Worm (Caenorhabditis elegans) whole organism, L1 larva: Measurements from ENCODE around the gene wdr-54.

Source experiments
- F16B12.6 ChIP-seq: fragments of 150-350 bp; optimal IDR thresholded peaks from 2 replicates; lab custom pipeline; 2014; ENCODE audit warnings: missing biosample characterization, missing genetic modification characterization
- Y116A8C.19 ChIP-seq: sonication (generic microtip); optimal IDR thresholded peaks from 2 replicates; lab custom pipeline; 2016; ENCODE audit warnings: missing compliant biosample characterization, missing genetic modification characterization, borderline replicate concordance
- aha-1 ChIP-seq: fragments of 150-350 bp; optimal IDR thresholded peaks from 2 replicates; lab custom pipeline; 2014; ENCODE audit warnings: missing biosample characterization, missing genetic modification characterization
- ama-1 ChIP-seq: fragments of 150-350 bp; optimal IDR thresholded peaks from 2 replicates; lab custom pipeline; 2014
- blmp-1 ChIP-seq: fragments of 150-350 bp; optimal IDR thresholded peaks from 2 replicates; lab custom pipeline; 2014; ENCODE audit warnings: missing biosample characterization, missing genetic modification characterization
- ceh-8 ChIP-seq: fragments of 200-800 bp; sonication (Bioruptor generic); optimal IDR thresholded peaks from 2 replicates; lab custom pipeline; 2018; ENCODE audit warnings: mild to moderate bottlenecking, missing genetic modification characterization, moderate library complexity, missing compliant biosample characterization
- ceh-82 ChIP-seq, 3 experiments: fragments of 150-350 bp in 1 of 3; sonication (generic microtip) in 2 of 3; optimal IDR thresholded peaks; 2 replicates each; lab custom pipeline; 2014 to 2017; ENCODE audit warnings: missing biosample characterization in 3 of 3, missing genetic modification characterization in 3 of 3
- ceh-88 ChIP-seq: fragments of 200-800 bp; sonication (Bioruptor generic); IDR thresholded peaks from 2 replicates; pipeline ENCODE4 v1.3.6; 2022; ENCODE audit warnings: missing genetic modification characterization, missing compliant biosample characterization
- ceh-90 ChIP-seq: sonication (generic microtip); optimal IDR thresholded peaks from 2 replicates; lab custom pipeline; 2016; ENCODE audit warnings: missing genetic modification characterization, missing compliant biosample characterization
- ces-1 ChIP-seq: fragments of 150-350 bp; optimal IDR thresholded peaks from 2 replicates; lab custom pipeline; 2014; ENCODE audit warnings: missing biosample characterization, missing genetic modification reagents, missing genetic modification characterization
- dpl-1 ChIP-seq, 3 experiments: fragments of 150-350 bp in 2 of 3; sonication (generic microtip) in 1 of 3; optimal IDR thresholded peaks; 2 replicates each; lab custom pipeline; 2014 to 2017; ENCODE audit warnings: missing biosample characterization in 3 of 3, missing genetic modification characterization in 3 of 3, missing genetic modification reagents in 3 of 3
- efl-1 ChIP-seq, 4 experiments: fragments of 150-350 bp; optimal IDR thresholded peaks in 3 of 4; peaks in 1 of 4; 1 replicate in 1 of 4; 2 replicates in 3 of 4; lab custom pipeline; 2014; ENCODE audit warnings: missing biosample characterization in 2 of 4, missing genetic modification characterization in 2 of 4, missing genetic modification reagents in 2 of 4
- egl-13 ChIP-seq: sonication (generic microtip); optimal IDR thresholded peaks from 2 replicates; lab custom pipeline; 2016; ENCODE audit warnings: missing genotype, missing genetic modification reagents, missing genetic modification characterization, missing compliant biosample characterization
- egl-27 ChIP-seq, 2 experiments: fragments of 150-350 bp in 1 of 2; sonication (generic microtip); optimal IDR thresholded peaks; 3 replicates each; lab custom pipeline; 2017 to 2018; ENCODE audit warnings: missing biosample characterization in 2 of 2, missing genetic modification characterization in 2 of 2, missing genetic modification reagents in 2 of 2
- elt-2 ChIP-seq: sonication (generic microtip); optimal IDR thresholded peaks from 2 replicates; lab custom pipeline; 2016; ENCODE audit warnings: missing genetic modification characterization, mild to moderate bottlenecking, inconsistent platforms, missing compliant biosample characterization, missing genetic modification reagents
- fkh-8 ChIP-seq: sonication (generic microtip); optimal IDR thresholded peaks from 2 replicates; lab custom pipeline; 2016; ENCODE audit warnings: mild to moderate bottlenecking, missing genetic modification characterization, missing compliant biosample characterization
- fos-1 ChIP-seq: fragments of 150-350 bp; optimal IDR thresholded peaks from 2 replicates; lab custom pipeline; 2014; ENCODE audit warnings: missing biosample characterization, missing genetic modification characterization
- hlh-17 ChIP-seq: fragments of 200-800 bp; sonication (Bioruptor generic); optimal IDR thresholded peaks from 2 replicates; lab custom pipeline; 2018; ENCODE audit warnings: missing genetic modification characterization, mild to moderate bottlenecking, missing compliant biosample characterization, moderate library complexity, borderline replicate concordance
- hpl-2 ChIP-seq: fragments of 150-350 bp; optimal IDR thresholded peaks from 2 replicates; lab custom pipeline; 2014; ENCODE audit warnings: missing biosample characterization, missing genetic modification reagents, missing genetic modification characterization
- irx-1 ChIP-seq: sonication (generic microtip); optimal IDR thresholded peaks from 2 replicates; lab custom pipeline; 2016; ENCODE audit warnings: missing genetic modification characterization, missing compliant biosample characterization
- isw-1 ChIP-seq: fragments of 200-800 bp; sonication (Bioruptor generic); IDR thresholded peaks from 2 replicates; pipeline ENCODE4 v1.3.6; 2022; ENCODE audit warnings: missing genetic modification characterization, missing compliant biosample characterization
- lin-14 ChIP-seq: fragments of 200-800 bp; sonication (Bioruptor generic); optimal IDR thresholded peaks from 2 replicates; lab custom pipeline; 2018; ENCODE audit warnings: mild to moderate bottlenecking, missing genetic modification characterization, moderate library complexity, missing compliant biosample characterization
- lin-15B ChIP-seq: fragments of 150-350 bp; sonication (generic microtip); optimal IDR thresholded peaks from 3 replicates; lab custom pipeline; 2014; ENCODE audit warnings: missing biosample characterization, missing genetic modification characterization
- lin-35 ChIP-seq, 2 experiments: fragments of 150-350 bp; optimal IDR thresholded peaks; 2 replicates each; lab custom pipeline; 2014; ENCODE audit warnings: missing biosample characterization in 2 of 2, missing genetic modification characterization in 2 of 2, missing genetic modification reagents in 2 of 2
- lin-39 ChIP-seq: fragments of 150-350 bp; optimal IDR thresholded peaks from 2 replicates; lab custom pipeline; 2014; ENCODE audit warnings: missing biosample characterization, missing genetic modification reagents, missing genetic modification characterization
- lsy-2 ChIP-seq, 2 experiments: fragments of 150-350 bp; optimal IDR thresholded peaks; 2 replicates each; lab custom pipeline; 2014; ENCODE audit warnings: missing biosample characterization in 2 of 2, missing genetic modification characterization in 2 of 2
- mab-9 ChIP-seq: fragments of 200-800 bp; sonication (Bioruptor generic); IDR thresholded peaks from 2 replicates; pipeline ENCODE4 v1.3.6; 2022; ENCODE audit warnings: missing genetic modification reagents, missing genetic modification characterization, missing compliant biosample characterization
- mdl-1 ChIP-seq, 2 experiments: fragments of 150-350 bp; optimal IDR thresholded peaks; 2 replicates each; lab custom pipeline; 2014 to 2017; ENCODE audit warnings: missing biosample characterization in 2 of 2, missing genetic modification characterization in 2 of 2, inconsistent platforms in 1 of 2
- mep-1 ChIP-seq: fragments of 150-350 bp; optimal IDR thresholded peaks from 2 replicates; lab custom pipeline; 2014; ENCODE audit warnings: missing biosample characterization, missing genetic modification characterization
- nhr-11 ChIP-seq: fragments of 150-350 bp; optimal IDR thresholded peaks from 2 replicates; lab custom pipeline; 2014; ENCODE audit warnings: missing biosample characterization, missing genetic modification characterization
- nhr-20 ChIP-seq: sonication (generic microtip); optimal IDR thresholded peaks from 2 replicates; lab custom pipeline; 2016; ENCODE audit warnings: mild to moderate bottlenecking, missing genetic modification characterization, missing compliant biosample characterization
- nhr-28 ChIP-seq: fragments of 150-350 bp; optimal IDR thresholded peaks from 2 replicates; lab custom pipeline; 2014; ENCODE audit warnings: missing biosample characterization, missing genetic modification characterization
- nhr-47 ChIP-seq: sonication (generic microtip); optimal IDR thresholded peaks from 2 replicates; lab custom pipeline; 2016; ENCODE audit warnings: mild to moderate bottlenecking, missing genetic modification characterization, moderate library complexity, missing compliant biosample characterization
- nhr-90 ChIP-seq: sonication (generic microtip); optimal IDR thresholded peaks from 2 replicates; lab custom pipeline; 2016; ENCODE audit warnings: mild to moderate bottlenecking, missing genetic modification characterization, missing compliant biosample characterization; ENCODE audit not compliant: poor library complexity
- pqm-1 ChIP-seq: sonication (generic microtip); optimal IDR thresholded peaks from 3 replicates; lab custom pipeline; 2017; ENCODE audit warnings: missing biosample characterization, missing genetic modification characterization
- rnt-1 ChIP-seq: sonication (generic microtip); optimal IDR thresholded peaks from 2 replicates; lab custom pipeline; 2016; ENCODE audit warnings: mild to moderate bottlenecking, missing genetic modification characterization, moderate library complexity, missing compliant biosample characterization
- skn-1 ChIP-seq: fragments of 150-350 bp; optimal IDR thresholded peaks from 2 replicates; lab custom pipeline; 2014; ENCODE audit warnings: missing biosample characterization, missing genetic modification characterization
- snu-23 ChIP-seq: sonication (generic microtip); optimal IDR thresholded peaks from 2 replicates; lab custom pipeline; 2016; ENCODE audit warnings: missing genetic modification characterization, missing compliant biosample characterization
- sox-4 ChIP-seq: sonication (generic microtip); optimal IDR thresholded peaks from 2 replicates; lab custom pipeline; 2016; ENCODE audit warnings: missing genetic modification characterization, missing compliant biosample characterization
- swsn-7 ChIP-seq: sonication (generic microtip); optimal IDR thresholded peaks from 2 replicates; lab custom pipeline; 2016; ENCODE audit warnings: missing genetic modification characterization, missing compliant biosample characterization
- tbx-2 ChIP-seq: sonication (generic microtip); optimal IDR thresholded peaks from 2 replicates; lab custom pipeline; 2016; ENCODE audit warnings: missing genetic modification characterization, missing compliant biosample characterization
- unc-30 ChIP-seq: sonication (generic microtip); optimal IDR thresholded peaks from 2 replicates; lab custom pipeline; 2017; ENCODE audit warnings: missing biosample characterization, missing genetic modification characterization
- unc-86 ChIP-seq: sonication (generic microtip); optimal IDR thresholded peaks from 2 replicates; lab custom pipeline; 2016; ENCODE audit warnings: missing genetic modification characterization, missing compliant biosample characterization
- unc-98 ChIP-seq: fragments of 200-800 bp; sonication (Bioruptor generic); IDR thresholded peaks from 2 replicates; pipeline ENCODE4 v1.3.6; 2022; ENCODE audit warnings: missing genetic modification characterization, missing compliant biosample characterization
- xbp-1 ChIP-seq: sonication (generic microtip); optimal IDR thresholded peaks from 2 replicates; lab custom pipeline; 2016; ENCODE audit warnings: missing genetic modification characterization, missing compliant biosample characterization
- ztf-11 ChIP-seq, 2 experiments: sonication (generic microtip); optimal IDR thresholded peaks; 2 replicates each; lab custom pipeline; 2016 to 2017; ENCODE audit warnings: missing genetic modification characterization in 2 of 2, missing biosample characterization in 1 of 2, missing compliant biosample characterization in 1 of 2

Gene wdr-54

DNA sequence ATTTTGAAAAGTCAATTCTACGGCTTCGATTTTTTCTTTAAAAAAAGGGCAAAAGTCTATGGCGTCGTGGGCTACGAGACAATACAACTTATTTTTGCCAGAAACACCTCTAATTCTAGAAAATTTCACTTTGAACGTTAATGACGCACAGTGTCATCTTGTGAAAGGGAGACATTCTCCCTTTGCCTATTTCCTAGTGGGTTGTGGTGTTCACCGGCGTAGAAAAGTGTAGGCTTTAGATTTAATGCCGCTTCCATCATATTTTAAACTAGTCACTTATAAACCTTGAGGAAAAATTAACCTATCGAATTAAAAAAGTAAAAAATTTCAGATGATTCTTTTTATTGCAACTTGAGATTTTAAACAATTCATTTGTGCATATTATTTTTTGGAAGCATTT is 43.3 kb upstream of the wdr-54 start (continued):
- no peak for TF ChIP-seq mdl-1 (tag; optimal IDR thresholded peaks at IDR 0.05; lab: Kevin White, UChicago)
- peak; percentile 34 for TF ChIP-seq swsn-7 (tag; lab: Kevin White, UChicago)
- no peak for TF ChIP-seq dpl-1 (GFP tag; optimal IDR thresholded peaks at IDR 0.05; lab: Kevin White, UChicago)
- peak; percentile 27 for TF ChIP-seq xbp-1 (tag; lab: Kevin White, UChicago)
- no peak for TF ChIP-seq fos-1 (tag; lab: Kevin White, UChicago)
- TF ChIP-seq ceh-88 (GFP tag; lab: Robert Waterston, UW): no peak
- no peak for TF ChIP-seq unc-98
- TF ChIP-seq rnt-1 (tag; lab: Kevin White, UChicago): peak; percentile 51
- peak; percentile 26 for TF ChIP-seq nhr-20
- no peak for TF ChIP-seq F16B12.6 (tag; lab: Kevin White, UChicago)
- TF ChIP-seq ztf-11 (tag; optimal IDR thresholded peaks at IDR 0.05; lab: Kevin White, UChicago): no peak
- TF ChIP-seq sox-4 (tag; lab: Kevin White, UChicago): peak; percentile 12
- no peak for TF ChIP-seq ama-1
- no peak for TF ChIP-seq fkh-8 (tag; lab: Kevin White, UChicago)
- peak; percentile 13 for TF ChIP-seq irx-1 (tag; lab: Kevin White, UChicago)
- TF ChIP-seq lin-14 (GFP tag; lab: Kevin White, UChicago): no peak
- TF ChIP-seq nhr-90 (tag; lab: Kevin White, UChicago): peak; percentile 58
- TF ChIP-seq efl-1 (optimal IDR thresholded peaks at IDR 0.05; lab: Kevin White, UChicago): no peak
- TF ChIP-seq efl-1 (GFP tag; optimal IDR thresholded peaks at IDR 0.05 in 1 of 2; lab: Kevin White, UChicago): peak in 1 of 2 experiments; percentile 69
- no peak for TF ChIP-seq isw-1
- peak in 1 of 3 experiments; percentile 34 for TF ChIP-seq ceh-82 (tag; optimal IDR thresholded peaks at IDR 0.05; lab: Kevin White, UChicago)
- no peak for TF ChIP-seq pqm-1 (tag; lab: Kevin White, UChicago)
- TF ChIP-seq elt-2: no peak
- peak; percentile 11 for TF ChIP-seq tbx-2 (tag; lab: Kevin White, UChicago)
- no peak for TF ChIP-seq unc-30 (tag; lab: Kevin White, UChicago)
- TF ChIP-seq ceh-8 (GFP tag; lab: Kevin White, UChicago): peak; percentile 29
- no peak for TF ChIP-seq lin-39 (tag; lab: Kevin White, UChicago)
- no peak for TF ChIP-seq nhr-11
- TF ChIP-seq unc-86 (tag; lab: Kevin White, UChicago): no peak
- TF ChIP-seq nhr-47 (tag; lab: Kevin White, UChicago): peak; percentile 68

DNA sequence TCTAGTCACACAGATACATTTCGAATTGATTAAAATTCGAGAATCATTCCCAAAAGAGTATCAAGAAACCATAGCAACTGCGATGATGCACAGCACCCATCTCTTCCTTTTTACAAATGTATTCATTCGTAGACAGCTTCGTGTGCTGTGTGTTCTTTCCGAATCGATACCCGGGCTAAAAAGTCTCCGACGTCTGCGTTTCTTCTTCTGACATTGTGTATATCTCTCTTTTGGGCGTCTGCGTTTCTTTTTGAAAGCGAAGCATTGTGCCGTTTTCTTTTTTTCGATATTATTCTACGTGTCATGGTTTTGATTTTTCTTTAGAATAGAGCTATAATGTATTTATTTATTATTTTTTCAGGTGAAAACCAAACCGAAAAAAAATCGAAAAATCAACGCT is 40.7 kb upstream of the wdr-54 start, which contains the start of gene attf-5:
Gene attf-5 (plus strand): TSS at position 362 of the 400 bp plus-strand sequence.
- no peak for TF ChIP-seq hpl-2
- no peak for TF ChIP-seq nhr-28 (tag; lab: Kevin White, UChicago)
- peak in 1 of 2 experiments; percentile 33 for TF ChIP-seq lin-35 (GFP tag; optimal IDR thresholded peaks at IDR 0.05; lab: Kevin White, UChicago)
- peak; percentile 21 for TF ChIP-seq blmp-1 (tag; lab: Kevin White, UChicago)
- TF ChIP-seq egl-13 (tag; lab: Kevin White, UChicago): no peak
- TF ChIP-seq ceh-82 (tag; optimal IDR thresholded peaks at IDR 0.05; lab: Kevin White, UChicago): peak in 1 of 3 experiments; percentile 25
- TF ChIP-seq rnt-1 (tag; lab: Kevin White, UChicago): peak; percentile 29
- no peak for TF ChIP-seq ceh-90 (tag; lab: Kevin White, UChicago)
- TF ChIP-seq mab-9 (GFP tag; lab: Robert Waterston, UW): no peak
- peak; percentile 34 for TF ChIP-seq mep-1 (tag; lab: Kevin White, UChicago)
- peak; percentile 28 for TF ChIP-seq snu-23
- peak; percentile 29 for TF ChIP-seq nhr-47 (tag; lab: Kevin White, UChicago)
- peak; percentile 4 for TF ChIP-seq swsn-7 (tag; lab: Kevin White, UChicago)
- peak in 1 of 2 experiments; percentile 35 for TF ChIP-seq lsy-2 (tag; optimal IDR thresholded peaks at IDR 0.05; lab: Kevin White, UChicago)
- TF ChIP-seq aha-1: no peak
- TF ChIP-seq Y116A8C.19: no peak
- peak; percentile 33 to 52 for TF ChIP-seq efl-1 (optimal IDR thresholded peaks at IDR 0.05; lab: Kevin White, UChicago)
- no peak for TF ChIP-seq efl-1 (GFP tag; optimal IDR thresholded peaks at IDR 0.05 in 1 of 2; lab: Kevin White, UChicago)
- TF ChIP-seq nhr-90 (tag; lab: Kevin White, UChicago): no peak
- no peak for TF ChIP-seq unc-86 (tag; lab: Kevin White, UChicago)
- peak; percentile 13 for TF ChIP-seq xbp-1 (tag; lab: Kevin White, UChicago)
- no peak for TF ChIP-seq hlh-17 (GFP tag; lab: Kevin White, UChicago)
- TF ChIP-seq nhr-20: peak; percentile 29
- no peak for TF ChIP-seq ces-1 (GFP tag; lab: Kevin White, UChicago)
- TF ChIP-seq lin-15B: no peak
- TF ChIP-seq skn-1: peak; percentile 43
- TF ChIP-seq egl-27 (tag; optimal IDR thresholded peaks at IDR 0.05; lab: Kevin White, UChicago): no peak
- no peak for TF ChIP-seq F16B12.6 (tag; lab: Kevin White, UChicago)
